Fruit fly (Drosophila melanogaster) whole organism, embryonic: ENCODE data around the gene Mccc1.

Source experiments
- Bdp1 ChIP-seq: fragments of 200-800 bp; sonication (Bioruptor generic); optimal IDR thresholded peaks from 3 replicates; lab custom pipeline; 2016; ENCODE audit warnings: missing biosample characterization, missing genetic modification characterization
- CG11723 ChIP-seq: fragments of 200-800 bp; sonication (Bioruptor generic); optimal IDR thresholded peaks from 2 replicates; lab custom pipeline; 2017; ENCODE audit warnings: missing biosample characterization, mild to moderate bottlenecking, missing genetic modification characterization
- CG12744 ChIP-seq: fragments of 200-800 bp; sonication (Bioruptor generic); optimal IDR thresholded peaks from 2 replicates; lab custom pipeline; 2016; ENCODE audit warnings: missing biosample characterization, missing genetic modification characterization
- CG13287 ChIP-seq: fragments of 200-800 bp; sonication (Bioruptor generic); IDR thresholded peaks from 2 replicates; pipeline ENCODE4 v1.3.6; 2022; ENCODE audit warnings: missing biosample characterization, missing genetic modification characterization; ENCODE audit not compliant: partially characterized antibody
- CG13296 ChIP-seq: fragments of 200-800 bp; sonication (Bioruptor generic); optimal IDR thresholded peaks from 3 replicates; lab custom pipeline; 2018; ENCODE audit warnings: missing biosample characterization, mild to moderate bottlenecking, missing genetic modification characterization
- CG13775 ChIP-seq: fragments of 200-800 bp; sonication (Bioruptor generic); optimal IDR thresholded peaks from 3 replicates; lab custom pipeline; 2017; ENCODE audit warnings: missing biosample characterization, mild to moderate bottlenecking, missing genetic modification characterization
- CG14710 ChIP-seq: fragments of 200-800 bp; sonication (Bioruptor generic); optimal IDR thresholded peaks from 3 replicates; lab custom pipeline; 2019; ENCODE audit warnings: missing biosample characterization, mild to moderate bottlenecking, missing genetic modification characterization, moderate library complexity
- CG15514 ChIP-seq: fragments of 200-800 bp; sonication (Bioruptor generic); optimal IDR thresholded peaks from 3 replicates; lab custom pipeline; 2017; ENCODE audit warnings: missing biosample characterization, missing genetic modification characterization, mild to moderate bottlenecking, moderate library complexity, missing genetic modification reagents
- CG1602 ChIP-seq: fragments of 200-800 bp; sonication (Bioruptor generic); optimal IDR thresholded peaks from 3 replicates; lab custom pipeline; 2016; ENCODE audit warnings: missing biosample characterization, missing genetic modification characterization
- CG17186 ChIP-seq: fragments of 200-800 bp; sonication (Bioruptor generic); optimal IDR thresholded peaks from 3 replicates; lab custom pipeline; 2017; ENCODE audit warnings: missing biosample characterization, missing genetic modification reagents, missing genetic modification characterization
- CG2889 ChIP-seq: fragments of 200-800 bp; sonication (Bioruptor generic); IDR thresholded peaks from 3 replicates; pipeline ENCODE4 v1.3.6; 2022; ENCODE audit warnings: missing biosample characterization, missing genetic modification characterization
- CG33213 ChIP-seq: fragments of 200-800 bp; sonication (Bioruptor generic); optimal IDR thresholded peaks from 3 replicates; lab custom pipeline; 2016; ENCODE audit warnings: missing biosample characterization, missing genetic modification characterization
- CG4730 ChIP-seq: fragments of 200-800 bp; sonication (Bioruptor generic); IDR thresholded peaks from 2 replicates; pipeline ENCODE4 v1.3.6; 2022; ENCODE audit warnings: missing biosample characterization, missing genetic modification characterization
- CG4820 ChIP-seq: fragments of 200-800 bp; sonication (Bioruptor generic); optimal IDR thresholded peaks from 3 replicates; lab custom pipeline; 2016; ENCODE audit warnings: missing biosample characterization, missing genetic modification characterization
- CG6272 ChIP-seq: fragments of 200-800 bp; sonication (Bioruptor generic); IDR thresholded peaks from 2 replicates; pipeline ENCODE4 v1.3.6; 2022; ENCODE audit warnings: missing biosample characterization, missing genetic modification characterization
- CG6689 ChIP-seq: fragments of 200-800 bp; sonication (Bioruptor generic); IDR thresholded peaks from 2 replicates; pipeline ENCODE4 v1.3.6; 2022; ENCODE audit warnings: missing biosample characterization, missing genetic modification characterization
- CG7839 ChIP-seq: fragments of 200-800 bp; sonication (Bioruptor generic); optimal IDR thresholded peaks from 3 replicates; lab custom pipeline; 2018; ENCODE audit warnings: missing biosample characterization, mild to moderate bottlenecking, missing genetic modification characterization, moderate library complexity
- CG9437 ChIP-seq: fragments of 200-800 bp; sonication (Bioruptor generic); optimal IDR thresholded peaks from 2 replicates; lab custom pipeline; 2018; ENCODE audit warnings: missing biosample characterization, mild to moderate bottlenecking, missing genetic modification characterization
- CoRest ChIP-seq: fragments of 200-800 bp; sonication (Bioruptor generic); optimal IDR thresholded peaks from 3 replicates; lab custom pipeline; 2018; ENCODE audit warnings: missing biosample characterization, mild to moderate bottlenecking, missing genetic modification characterization, moderate library complexity
- CrebB ChIP-seq: fragments of 200-800 bp; sonication (Bioruptor generic); optimal IDR thresholded peaks from 3 replicates; lab custom pipeline; 2018; ENCODE audit warnings: missing biosample characterization, mild to moderate bottlenecking, missing genetic modification characterization
- Doc2 ChIP-seq: fragments of 200-800 bp; sonication (Bioruptor generic); IDR thresholded peaks from 2 replicates; pipeline ENCODE4 v1.3.6; 2022; ENCODE audit warnings: missing biosample characterization, missing genetic modification characterization
- Max ChIP-seq: fragments of 200-800 bp; sonication (Bioruptor generic); optimal IDR thresholded peaks from 2 replicates; lab custom pipeline; 2016; ENCODE audit warnings: missing biosample characterization, mild to moderate bottlenecking, missing genetic modification characterization
- NK7.1 ChIP-seq: fragments of 200-800 bp; sonication (Bioruptor generic); optimal IDR thresholded peaks from 3 replicates; lab custom pipeline; 2016; ENCODE audit warnings: missing biosample characterization, missing genetic modification characterization
- Nf-YB ChIP-seq: fragments of 200-800 bp; sonication (Bioruptor generic); optimal IDR thresholded peaks from 3 replicates; lab custom pipeline; 2019; ENCODE audit warnings: missing biosample characterization, mild to moderate bottlenecking, missing genetic modification characterization, moderate library complexity
- Poxn ChIP-seq: fragments of 200-800 bp; sonication (Bioruptor generic); IDR thresholded peaks from 2 replicates; pipeline ENCODE4 v1.3.6; 2022; ENCODE audit warnings: missing biosample characterization, missing genetic modification characterization
- Rx ChIP-seq: fragments of 200-800 bp; sonication (Bioruptor generic); IDR thresholded peaks from 2 replicates; pipeline ENCODE4 v1.3.6; 2022; ENCODE audit warnings: missing biosample characterization, missing genetic modification characterization
- Tbp ChIP-seq: fragments of >200 bp; optimal IDR thresholded peaks from 2 replicates; lab custom pipeline; 2018; ENCODE audit warnings: missing biosample characterization, missing genetic modification characterization
- Trl ChIP-seq, 3 experiments: fragments of >200 bp in 2 of 3; fragments of 200-800 bp in 1 of 3; sonication (Bioruptor generic) in 1 of 3; optimal IDR thresholded peaks; 2 replicates in 1 of 3; 3 replicates in 2 of 3; lab custom pipeline; 2016 to 2017; ENCODE audit warnings: missing biosample characterization in 1 of 3, missing genetic modification characterization in 1 of 3
- ap ChIP-seq: fragments of 200-800 bp; sonication (Bioruptor generic); IDR thresholded peaks from 2 replicates; pipeline ENCODE4 v1.3.6; 2022; ENCODE audit warnings: missing biosample characterization, missing genetic modification characterization
- br ChIP-seq: fragments of >200 bp; optimal IDR thresholded peaks from 2 replicates; lab custom pipeline; 2017
- cato ChIP-seq: fragments of 200-800 bp; sonication (Bioruptor generic); optimal IDR thresholded peaks from 2 replicates; lab custom pipeline; 2016; ENCODE audit warnings: missing biosample characterization, missing genetic modification characterization, borderline replicate concordance
- caup ChIP-seq: fragments of 200-800 bp; sonication (Bioruptor generic); optimal IDR thresholded peaks from 3 replicates; lab custom pipeline; 2017; ENCODE audit warnings: missing biosample characterization, mild to moderate bottlenecking, missing genetic modification characterization, moderate library complexity; ENCODE audit not compliant: severe bottlenecking
- chn ChIP-seq: fragments of 200-800 bp; sonication (Bioruptor generic); optimal IDR thresholded peaks from 2 replicates; lab custom pipeline; 2016; ENCODE audit warnings: missing biosample characterization, missing genetic modification characterization
- da ChIP-seq: fragments of 200-800 bp; sonication (Bioruptor generic); optimal IDR thresholded peaks from 2 replicates; lab custom pipeline; 2016; ENCODE audit warnings: missing biosample characterization, missing genetic modification characterization
- dan ChIP-seq: fragments of 200-800 bp; sonication (Bioruptor generic); IDR thresholded peaks from 2 replicates; pipeline ENCODE4 v1.3.6; 2022; ENCODE audit warnings: missing biosample characterization, missing genetic modification characterization
- dpn ChIP-seq, 2 experiments: fragments of 200-800 bp; sonication (Bioruptor generic); optimal IDR thresholded peaks; 3 replicates each; lab custom pipeline; 2016; ENCODE audit warnings: missing biosample characterization in 2 of 2, missing genetic modification characterization in 2 of 2
- ftz-f1 ChIP-seq: fragments of 200-800 bp; sonication (Bioruptor generic); optimal IDR thresholded peaks from 2 replicates; lab custom pipeline; 2016; ENCODE audit warnings: missing biosample characterization, missing genetic modification characterization
- gcm2 ChIP-seq: fragments of 200-800 bp; sonication (Bioruptor generic); optimal IDR thresholded peaks from 2 replicates; lab custom pipeline; 2016; ENCODE audit warnings: missing biosample characterization, missing genetic modification characterization
- gem ChIP-seq: fragments of 200-800 bp; sonication (Bioruptor generic); optimal IDR thresholded peaks from 2 replicates; lab custom pipeline; 2019; ENCODE audit warnings: missing biosample characterization, mild to moderate bottlenecking, missing genetic modification characterization, moderate library complexity
- grau ChIP-seq: fragments of 200-800 bp; optimal IDR thresholded peaks from 3 replicates; lab custom pipeline; 2019; ENCODE audit warnings: missing biosample characterization, mild to moderate bottlenecking, missing genetic modification characterization, moderate library complexity
- gsb ChIP-seq: fragments of 200-800 bp; sonication (Bioruptor generic); IDR thresholded peaks from 2 replicates; pipeline ENCODE4 v1.3.6; 2022; ENCODE audit warnings: missing biosample characterization, missing genetic modification characterization
- gsb-n ChIP-seq: fragments of 200-800 bp; sonication (Bioruptor generic); optimal IDR thresholded peaks from 3 replicates; lab custom pipeline; 2018; ENCODE audit warnings: missing biosample characterization, mild to moderate bottlenecking, missing genetic modification characterization
- maf-S ChIP-seq: fragments of 200-800 bp; sonication (Bioruptor generic); optimal IDR thresholded peaks from 2 replicates; lab custom pipeline; 2016; ENCODE audit warnings: missing biosample characterization, missing genetic modification characterization
- mld ChIP-seq: fragments of 200-800 bp; sonication (Bioruptor generic); IDR thresholded peaks from 3 replicates; pipeline ENCODE4 v1.3.6; 2022; ENCODE audit warnings: missing biosample characterization, missing genetic modification characterization; ENCODE audit not compliant: partially characterized antibody
- pb ChIP-seq: fragments of 200-800 bp; sonication (Bioruptor generic); optimal IDR thresholded peaks from 3 replicates; lab custom pipeline; 2016; ENCODE audit warnings: missing biosample characterization, missing genetic modification characterization
- psq ChIP-seq: fragments of 200-800 bp; sonication (Bioruptor generic); optimal IDR thresholded peaks from 2 replicates; lab custom pipeline; 2017; ENCODE audit warnings: missing biosample characterization, missing genetic modification characterization
- rib ChIP-seq: fragments of 200-800 bp; sonication (Bioruptor generic); IDR thresholded peaks from 2 replicates; pipeline ENCODE4 v1.3.6; 2022; ENCODE audit warnings: missing biosample characterization, missing genetic modification characterization
- sens ChIP-seq: fragments of 200-800 bp; sonication (Bioruptor generic); peaks from one replicate; lab custom pipeline; 2016; ENCODE audit warnings: missing biosample characterization, missing genetic modification characterization
- toy ChIP-seq: fragments of 200-800 bp; sonication (Bioruptor generic); IDR thresholded peaks from 2 replicates; pipeline ENCODE4 v1.3.6; 2022; ENCODE audit warnings: missing biosample characterization, missing genetic modification characterization
- tup ChIP-seq: fragments of 200-800 bp; sonication (Bioruptor generic); optimal IDR thresholded peaks from 2 replicates; lab custom pipeline; 2016; ENCODE audit warnings: missing biosample characterization, mild to moderate bottlenecking, missing genetic modification characterization, moderate library complexity
- wdn ChIP-seq: fragments of 200-800 bp; sonication (Bioruptor generic); IDR thresholded peaks from 2 replicates; pipeline ENCODE4 v1.3.6; 2022; ENCODE audit warnings: missing biosample characterization, missing genetic modification characterization
- wor ChIP-seq: fragments of 200-800 bp; sonication (Bioruptor generic); IDR thresholded peaks from 2 replicates; pipeline ENCODE4 v1.3.6; 2022; ENCODE audit warnings: missing biosample characterization, missing genetic modification characterization
- yki ChIP-seq: fragments of >200 bp; optimal IDR thresholded peaks from 3 replicates; lab custom pipeline; 2018

Gene Mccc1

DNA sequence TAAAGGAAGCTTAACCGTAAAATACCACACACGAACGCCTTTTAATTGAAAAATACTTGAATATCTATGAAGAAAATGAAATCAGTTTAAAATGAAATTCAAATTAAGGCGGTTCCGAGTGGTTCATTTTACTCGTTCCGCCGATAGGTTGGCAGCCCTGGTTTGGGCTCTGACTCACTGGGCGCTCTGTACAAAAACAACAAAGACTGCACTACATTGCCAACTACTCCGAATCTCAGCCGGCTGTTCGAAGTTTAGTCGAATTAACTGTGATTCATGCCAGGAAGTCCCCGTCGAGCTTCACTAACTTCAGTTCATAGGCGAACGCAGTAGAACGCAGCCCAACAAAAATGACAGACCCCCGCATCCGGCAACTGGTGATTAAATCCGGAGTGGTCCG is 50.4 kb downstream of the Mccc1 start, which contains the start of gene Tbca (continued):
- TF ChIP-seq Max (GFP tag; lab: Kevin White, UChicago), result no peak
- TF ChIP-seq grau (tag; lab: Kevin White, UChicago), result no peak
- TF ChIP-seq CG7839 (tag; lab: Kevin White, UChicago), result no peak
- peak; percentile 55 for TF ChIP-seq CG17186 (GFP tag; lab: Kevin White, UChicago)
- TF ChIP-seq CG2889 (GFP tag; lab: Robert Waterston, UW), result no peak
- TF ChIP-seq CG4730 (GFP tag; lab: Robert Waterston, UW), result no peak
- peak; percentile 22 for TF ChIP-seq CG14710 (tag; lab: Kevin White, UChicago)
- no peak for TF ChIP-seq dan
- TF ChIP-seq CG9437, result no peak
- TF ChIP-seq wdn (GFP tag; lab: Robert Waterston, UW), result no peak
- TF ChIP-seq pb, result no peak
- no peak for TF ChIP-seq br (lab: Kevin White, UChicago)
- TF ChIP-seq yki (lab: Kevin White, UChicago), result no peak
- TF ChIP-seq Trl (optimal IDR thresholded peaks at IDR 0.05; lab: Kevin White, UChicago), result no peak
- TF ChIP-seq Trl (GFP tag; optimal IDR thresholded peaks at IDR 0.05; lab: Kevin White, UChicago), result no peak
- TF ChIP-seq caup, result no peak
- TF ChIP-seq gcm2 (GFP tag; lab: Kevin White, UChicago), result no peak
- TF ChIP-seq Tbp, result no peak
- TF ChIP-seq Bdp1 (GFP tag; lab: Kevin White, UChicago), result no peak
- TF ChIP-seq dpn (GFP tag; optimal IDR thresholded peaks at IDR 0.05; lab: Kevin White, UChicago), result no peak
- TF ChIP-seq CG13287, result peak; percentile 72
- no peak for TF ChIP-seq da
- TF ChIP-seq CG13775 (GFP tag; lab: Kevin White, UChicago), result no peak
- no peak for TF ChIP-seq Nf-YB (GFP tag; lab: Kevin White, UChicago)
- no peak for TF ChIP-seq chn
- no peak for TF ChIP-seq wor (GFP tag; lab: Robert Waterston, UW)
- TF ChIP-seq Rx, result no peak
- TF ChIP-seq CG6689 (GFP tag; lab: Robert Waterston, UW), result no peak
- TF ChIP-seq Poxn (GFP tag; lab: Robert Waterston, UW), result no peak
- TF ChIP-seq CG15514 (GFP tag; lab: Kevin White, UChicago), result peak; percentile 99
- TF ChIP-seq CG1602 (GFP tag; lab: Kevin White, UChicago), result no peak
- TF ChIP-seq CG12744 (GFP tag; lab: Kevin White, UChicago), result no peak
- no peak for TF ChIP-seq CG11723 (GFP tag; lab: Kevin White, UChicago)
- no peak for TF ChIP-seq sens (GFP tag; lab: Kevin White, UChicago)
- no peak for TF ChIP-seq toy
- TF ChIP-seq ftz-f1 (GFP tag; lab: Kevin White, UChicago), result no peak
- no peak for TF ChIP-seq psq (GFP tag; lab: Kevin White, UChicago)
- TF ChIP-seq tup (GFP tag; lab: Kevin White, UChicago), result no peak
- no peak for TF ChIP-seq cato (GFP tag; lab: Kevin White, UChicago)
- no peak for TF ChIP-seq CG33213 (GFP tag; lab: Kevin White, UChicago)
- no peak for TF ChIP-seq Doc2 (GFP tag; lab: Robert Waterston, UW)
- TF ChIP-seq CG13296, result no peak
- no peak for TF ChIP-seq maf-S (GFP tag; lab: Kevin White, UChicago)
- no peak for TF ChIP-seq NK7.1 (GFP tag; lab: Kevin White, UChicago)
- no peak for TF ChIP-seq gem (tag; lab: Kevin White, UChicago)
- no peak for TF ChIP-seq CoRest (tag; lab: Kevin White, UChicago)
- TF ChIP-seq CG4820, result no peak
- TF ChIP-seq gsb (GFP tag; lab: Robert Waterston, UW), result no peak
- TF ChIP-seq CrebB (tag; lab: Kevin White, UChicago), result no peak
- TF ChIP-seq ap, result no peak
- TF ChIP-seq CG6272, result no peak
- no peak for TF ChIP-seq gsb-n (tag; lab: Kevin White, UChicago)
- no peak for TF ChIP-seq mld (GFP tag; lab: Robert Waterston, UW)
- no peak for TF ChIP-seq rib
